In the genomic region with DNA sequence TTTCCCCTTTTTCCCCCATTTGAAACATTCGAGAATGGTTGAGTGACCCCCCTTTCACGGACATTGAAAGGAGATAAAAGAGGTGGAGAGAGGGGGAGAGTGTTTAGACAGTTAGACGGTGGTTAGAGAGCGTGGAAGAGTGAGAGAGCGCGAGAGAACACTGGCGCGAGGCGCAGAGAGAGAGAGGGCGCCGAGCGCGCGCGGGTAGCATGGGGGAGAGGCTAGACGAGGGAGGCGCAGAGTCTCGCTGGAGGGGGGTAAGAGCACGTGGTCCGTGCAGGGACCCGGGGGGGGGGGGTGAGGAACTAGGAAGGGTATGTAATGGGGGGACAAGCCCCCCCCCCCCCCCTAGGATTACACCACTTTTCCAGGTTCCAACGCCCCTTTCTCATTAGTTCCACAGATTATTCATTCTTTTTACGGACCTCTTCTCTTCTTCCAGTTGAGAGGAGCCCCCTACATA, we compare ENCODE assay signal across 5 worm cellular contexts.
TF ChIP-seq lines count a peak whose summit lies in the region.

No protein-coding gene starts in this region.

TF ChIP-seq in whole organism, L1 larva, 84 proteins besides CTCF, POLR2A, EP300 and RAD21 (continues in another document):
- TF ChIP-seq nhr-19 (GFP tag; conservative IDR thresholded peaks at IDR 0.05; lab: Robert Waterston, UW) (peak; percentile 98), snpc-4 (tag; optimal IDR thresholded peaks at IDR 0.05; lab: Kevin White, UChicago) (peak; percentile 84), dpl-1 (GFP tag; optimal IDR thresholded peaks at IDR 0.05; lab: Kevin White, UChicago) (peak; percentile 73 to 77 (median 75)), pag-3 (tag; optimal IDR thresholded peaks at IDR 0.05; lab: Kevin White, UChicago; ENCODE audit: borderline replicate concordance, insufficient read depth) (no peak), nhr-76 (tag; optimal IDR thresholded peaks at IDR 0.05; lab: Kevin White, UChicago) (peak; percentile 56), hpl-2 (GFP tag; optimal IDR thresholded peaks at IDR 0.05; lab: Kevin White, UChicago) (peak; percentile 88), lin-14 (GFP tag; optimal IDR thresholded peaks at IDR 0.05; lab: Kevin White, UChicago) (peak; percentile 100), xbp-1 (tag; optimal IDR thresholded peaks at IDR 0.05; lab: Kevin White, UChicago) (peak; percentile 87), sptf-1 (tag; optimal IDR thresholded peaks at IDR 0.05; lab: Kevin White, UChicago) (no peak), lin-15B (tag; optimal IDR thresholded peaks at IDR 0.05; lab: Kevin White, UChicago) (no peak), skn-1 (tag; optimal IDR thresholded peaks at IDR 0.05; lab: Kevin White, UChicago) (peak; percentile 93), tbx-2 (tag; optimal IDR thresholded peaks at IDR 0.05; lab: Kevin White, UChicago) (peak; percentile 98), ztf-4 (tag; optimal IDR thresholded peaks at IDR 0.05; lab: Kevin White, UChicago) (peak; percentile 86), egl-13 (tag; optimal IDR thresholded peaks at IDR 0.05; lab: Kevin White, UChicago) (peak; percentile 95), ces-1 (GFP tag; optimal IDR thresholded peaks at IDR 0.05; lab: Kevin White, UChicago) (no peak), C16A3.4 (tag; optimal IDR thresholded peaks at IDR 0.05; lab: Kevin White, UChicago) (peak; percentile 82), C34B4.2 (tag; optimal IDR thresholded peaks at IDR 0.05; lab: Kevin White, UChicago) (peak; percentile 82)

TF ChIP-seq in whole organism, L3 larva, 47 proteins besides CTCF, POLR2A, EP300 and RAD21 (continues in another document):
- TF ChIP-seq tbx-2 (tag; optimal IDR thresholded peaks at IDR 0.05; lab: Kevin White, UChicago) (peak; percentile 82), egl-27 (tag; optimal IDR thresholded peaks at IDR 0.05; lab: Kevin White, UChicago) (peak; percentile 87), ama-1 (optimal IDR thresholded peaks at IDR 0.05; lab: Kevin White, UChicago) (peak; percentile 82), hmg-11 (tag; optimal IDR thresholded peaks at IDR 0.05; lab: Kevin White, UChicago) (peak; percentile 81), lin-39 (tag; optimal IDR thresholded peaks at IDR 0.05; lab: Kevin White, UChicago) (peak; percentile 99), fos-1 (tag; optimal IDR thresholded peaks at IDR 0.05; lab: Kevin White, UChicago) (peak; percentile 70), pqm-1 (tag; optimal IDR thresholded peaks at IDR 0.05; lab: Kevin White, UChicago) (peak; percentile 84), aly-2 (tag; optimal IDR thresholded peaks at IDR 0.05; lab: Kevin White, UChicago) (no peak), snpc-4 (tag; optimal IDR thresholded peaks at IDR 0.05; lab: Kevin White, UChicago) (peak; percentile 47), elt-1 (tag; optimal IDR thresholded peaks at IDR 0.05; lab: Kevin White, UChicago) (peak; percentile 84), ceh-82 (tag; optimal IDR thresholded peaks at IDR 0.05; lab: Kevin White, UChicago) (peak; percentile 87), fkh-10 (GFP tag; optimal IDR thresholded peaks at IDR 0.05; lab: Kevin White, UChicago) (peak; percentile 69), fkh-2 (tag; optimal IDR thresholded peaks at IDR 0.05; lab: Kevin White, UChicago) (no peak), unc-62 (GFP tag; optimal IDR thresholded peaks at IDR 0.05; lab: Kevin White, UChicago) (peak; percentile 78), R02D3.7 (tag; optimal IDR thresholded peaks at IDR 0.05; lab: Kevin White, UChicago) (peak; percentile 78), zag-1 (tag; optimal IDR thresholded peaks at IDR 0.05; lab: Kevin White, UChicago) (peak; percentile 80), nhr-43 (tag; optimal IDR thresholded peaks at IDR 0.05; lab: Kevin White, UChicago; ENCODE audit: poor library complexity, severe bottlenecking) (peak; percentile 93)

TF ChIP-seq in whole organism, early embryonic, 17 proteins besides CTCF, POLR2A, EP300 and RAD21:
- TF ChIP-seq flt-1 (GFP tag; IDR thresholded peaks at IDR 0.05; lab: Robert Waterston, UW): peak; percentile 21; the same call in 1 of the 2 replicates
- no peak for TF ChIP-seq tbx-11 (GFP tag; IDR thresholded peaks at IDR 0.05; lab: Robert Waterston, UW)
- TF ChIP-seq ceh-36 (tag; optimal IDR thresholded peaks at IDR 0.05; lab: Kevin White, UChicago): no peak
- no peak for TF ChIP-seq ets-7 (tag; optimal IDR thresholded peaks at IDR 0.05; lab: Kevin White, UChicago)
- no peak for TF ChIP-seq scrt-1 (GFP tag; IDR thresholded peaks at IDR 0.05; lab: Robert Waterston, UW)
- no peak for TF ChIP-seq hmbx-1 (tag; optimal IDR thresholded peaks at IDR 0.05; lab: Kevin White, UChicago)
- TF ChIP-seq aly-1 (tag; optimal IDR thresholded peaks at IDR 0.05; lab: Kevin White, UChicago): no peak
- peak; percentile 11 for TF ChIP-seq F13C5.2 (tag; optimal IDR thresholded peaks at IDR 0.05; lab: Kevin White, UChicago)
- TF ChIP-seq pes-1 (GFP tag; IDR thresholded peaks at IDR 0.05; lab: Robert Waterston, UW): 0 out of 2 replicates have a peak, but pooled peaks have one; percentile 29
- no peak for TF ChIP-seq sea-1 (GFP tag; conservative IDR thresholded peaks at IDR 0.05; lab: Robert Waterston, UW)
- TF ChIP-seq hnd-1 (tag; optimal IDR thresholded peaks at IDR 0.05; lab: Kevin White, UChicago): no peak
- TF ChIP-seq ceh-13 (GFP tag; optimal IDR thresholded peaks at IDR 0.05; lab: Kevin White, UChicago): no peak
- TF ChIP-seq B0310.2 (tag; optimal IDR thresholded peaks at IDR 0.05; lab: Kevin White, UChicago): no peak
- peak; percentile 9 for TF ChIP-seq hmg-4 (GFP tag; optimal IDR thresholded peaks at IDR 0.05; lab: Kevin White, UChicago)
- no peak for TF ChIP-seq tra-4 (tag; optimal IDR thresholded peaks at IDR 0.05; lab: Kevin White, UChicago)
- no peak for TF ChIP-seq tbx-37 (GFP tag; conservative IDR thresholded peaks at IDR 0.05; lab: Robert Waterston, UW)
- no peak for TF ChIP-seq ama-1 (optimal IDR thresholded peaks at IDR 0.05; lab: Kevin White, UChicago)
TF ChIP-seq in whole organism, early embryonic: peak in this region for 4.

TF ChIP-seq in whole organism, midembryonic, 9 proteins besides CTCF, POLR2A, EP300 and RAD21:
- TF ChIP-seq T22C8.4 (GFP tag; IDR thresholded peaks at IDR 0.05; lab: Robert Waterston, UW) (no peak), med-1 (GFP tag; optimal IDR thresholded peaks at IDR 0.05; lab: Kevin White, UChicago; ENCODE audit: insufficient read depth) (no peak), ref-1 (GFP tag; conservative IDR thresholded peaks at IDR 0.05; lab: Robert Waterston, UW) (0 out of 2 replicates have a peak, but pooled peaks have one; percentile 11), cog-1 (tag; optimal IDR thresholded peaks at IDR 0.05; lab: Kevin White, UChicago) (peak; percentile 67), ztf-29 (GFP tag; IDR thresholded peaks at IDR 0.05; lab: Robert Waterston, UW) (no peak), tab-1 (GFP tag; IDR thresholded peaks at IDR 0.05; lab: Robert Waterston, UW) (no peak), klf-2 (GFP tag; conservative IDR thresholded peaks at IDR 0.05; lab: Robert Waterston, UW) (no peak), ztf-23 (GFP tag; IDR thresholded peaks at IDR 0.05; lab: Robert Waterston, UW) (peak; percentile 68; the same call in 1 of the 2 replicates), flt-1 (GFP tag; IDR thresholded peaks at IDR 0.05; lab: Robert Waterston, UW) (peak; percentile 79)

TF ChIP-seq in whole organism, young adult, 124 proteins besides CTCF, POLR2A, EP300 and RAD21 (continues in another document):
- TF ChIP-seq snpc-1.3 (tag; optimal IDR thresholded peaks at IDR 0.05; lab: Kevin White, UChicago; ENCODE audit: insufficient read depth) (no peak), Y53G8AR.9 (GFP tag; conservative IDR thresholded peaks at IDR 0.05; lab: Robert Waterston, UW) (peak; percentile 85), tlf-1 (GFP tag; optimal IDR thresholded peaks at IDR 0.05; lab: Kevin White, UChicago) (peak; percentile 75), efl-1 (GFP tag; optimal IDR thresholded peaks at IDR 0.05; lab: Kevin White, UChicago) (no peak), F55B11.4 (tag; optimal IDR thresholded peaks at IDR 0.05; lab: Kevin White, UChicago; ENCODE audit: borderline replicate concordance, insufficient read depth) (no peak), B0019.2 (GFP tag; conservative IDR thresholded peaks at IDR 0.05; lab: Robert Waterston, UW) (no peak), let-607 (tag; optimal IDR thresholded peaks at IDR 0.05; lab: Kevin White, UChicago) (peak in 1 of 2 experiments; percentile 9), athp-1 (tag; optimal IDR thresholded peaks at IDR 0.05; lab: Kevin White, UChicago) (peak; percentile 82), ztf-22 (GFP tag; optimal IDR thresholded peaks at IDR 0.05; lab: Kevin White, UChicago) (peak; percentile 94), ets-4 (GFP tag; optimal IDR thresholded peaks at IDR 0.05; lab: Kevin White, UChicago) (peak; percentile 43), hlh-12 (tag; optimal IDR thresholded peaks at IDR 0.05; lab: Kevin White, UChicago) (no peak), F33H1.4 (GFP tag; IDR thresholded peaks at IDR 0.05; lab: Robert Waterston, UW) (no peak; the same call in 1 of the 2 replicates), tbp1 (GFP tag; optimal IDR thresholded peaks at IDR 0.05; lab: Kevin White, UChicago) (peak; percentile 65), nfya-2 (GFP tag; IDR thresholded peaks at IDR 0.05; lab: Robert Waterston, UW) (no peak), attf-3 (GFP tag; conservative IDR thresholded peaks at IDR 0.05; lab: Robert Waterston, UW) (0 out of 2 replicates have a peak, but pooled peaks have one; percentile 30), ztf-18 (tag; optimal IDR thresholded peaks at IDR 0.05; lab: Kevin White, UChicago) (no peak), egl-18 (GFP tag; IDR thresholded peaks at IDR 0.05; lab: Robert Waterston, UW) (peak; percentile 91), pha-4 (tag; optimal IDR thresholded peaks at IDR 0.05; lab: Kevin White, UChicago) (peak; percentile 88), lir-1 (GFP tag; conservative IDR thresholded peaks at IDR 0.05; lab: Robert Waterston, UW) (no peak), hsf-1 (GFP tag; IDR thresholded peaks at IDR 0.05; lab: Robert Waterston, UW) (peak; percentile 83), nfya-1 (tag; optimal IDR thresholded peaks at IDR 0.05; lab: Kevin White, UChicago; ENCODE audit: borderline replicate concordance, insufficient read depth) (no peak), rcor-1 (GFP tag; IDR thresholded peaks at IDR 0.05; lab: Robert Waterston, UW) (peak; percentile 62; the same call in 1 of the 2 replicates), ccch-3 (GFP tag; optimal IDR thresholded peaks at IDR 0.05; lab: Kevin White, UChicago) (no peak), cebp-2 (GFP tag; IDR thresholded peaks at IDR 0.05; lab: Robert Waterston, UW) (peak; percentile 78; the same call in 1 of the 2 replicates), egl-44 (GFP tag; IDR thresholded peaks at IDR 0.05; lab: Robert Waterston, UW) (peak; percentile 95), akir-1 (GFP tag; optimal IDR thresholded peaks at IDR 0.05; lab: Kevin White, UChicago) (peak; percentile 73), Y95B8A.8 (GFP tag; IDR thresholded peaks at IDR 0.05; lab: Robert Waterston, UW) (peak; percentile 85), let-526 (GFP tag; IDR thresholded peaks at IDR 0.05; lab: Robert Waterston, UW) (peak; percentile 92), F57A8.1 (GFP tag; optimal IDR thresholded peaks at IDR 0.05; lab: Kevin White, UChicago) (no peak), zim-3 (tag; optimal IDR thresholded peaks at IDR 0.05; lab: Kevin White, UChicago) (peak; percentile 54)

Comparison
In these comparisons a context has a peak if more than half of its experiments do, and no peak if none do; other contexts are left out.
1. Of the 8 proteins assayed by ChIP-seq in both whole organism, young adult and whole organism, L1 larva: peak only in whole organism, young adult: none; only in whole organism, L1 larva: ama-1, efl-1, nhr-90, unc-130 and unc-62; in both: dpl-1; in neither: 0; mixed calls (peak in some experiments, not most) for 2.